Worm (Caenorhabditis elegans) whole organism, L4 larva: ENCODE results near the gene fbxa-74.

Experiments
- F49E8.2 ChIP-seq: sonication (generic microtip); optimal IDR thresholded peaks from 2 replicates; lab custom pipeline; 2016; ENCODE audit warnings: missing compliant biosample characterization, mild to moderate bottlenecking, missing genetic modification characterization, borderline replicate concordance
- jun-1 ChIP-seq: fragments of 150-350 bp; optimal IDR thresholded peaks from 2 replicates; lab custom pipeline; 2014; ENCODE audit warnings: missing biosample characterization, missing genetic modification reagents, missing genetic modification characterization
- nhr-25 ChIP-seq: sonication (generic microtip); optimal IDR thresholded peaks from 2 replicates; lab custom pipeline; 2017; ENCODE audit warnings: missing genetic modification characterization, mild to moderate bottlenecking, missing compliant biosample characterization, antibody characterized with exemption, moderate library complexity, borderline replicate concordance; ENCODE audit not compliant: insufficient read depth
- nhr-77 ChIP-seq: fragments of 150-350 bp; optimal IDR thresholded peaks from 2 replicates; lab custom pipeline; 2014; ENCODE audit warnings: missing biosample characterization, missing genetic modification characterization
- unc-39 ChIP-seq: sonication (generic microtip); optimal IDR thresholded peaks from 2 replicates; lab custom pipeline; 2017; ENCODE audit warnings: missing biosample characterization, missing genetic modification characterization
- ztf-11 ChIP-seq: fragments of 150-350 bp; optimal IDR thresholded peaks from 2 replicates; lab custom pipeline; 2014; ENCODE audit warnings: missing biosample characterization, missing genetic modification characterization

ce11 chrIII:1687999-1688398 is 10.8 kb downstream of the fbxa-74 start, which contains the start of gene Y22D7AR.7:
- no peak for TF ChIP-seq ztf-11 (tag; lab: Kevin White, UChicago)
- no peak for TF ChIP-seq F49E8.2 (tag; lab: Kevin White, UChicago)
- no peak for TF ChIP-seq jun-1 (tag; lab: Kevin White, UChicago)
- TF ChIP-seq nhr-77 (tag; lab: Kevin White, UChicago): no peak
- TF ChIP-seq nhr-25 (tag; lab: Kevin White, UChicago): no peak
- TF ChIP-seq unc-39 (tag; lab: Kevin White, UChicago): no peak
